Fruit fly (Drosophila melanogaster) whole organism, embryonic: ENCODE data around the gene Sbds.

Source experiments
- Adf1 ChIP-seq: fragments of 200-800 bp; sonication (Bioruptor generic); IDR thresholded peaks from 2 replicates; pipeline ENCODE4 v1.3.6; 2022; ENCODE audit warnings: missing biosample characterization, missing genetic modification characterization
- Asciz ChIP-seq: fragments of 200-800 bp; sonication (Bioruptor generic); optimal IDR thresholded peaks from 2 replicates; lab custom pipeline; 2017; ENCODE audit warnings: missing biosample characterization, mild to moderate bottlenecking, missing genetic modification characterization, missing genetic modification reagents
- B-H1 ChIP-seq: fragments of 200-800 bp; sonication (Bioruptor generic); IDR thresholded peaks from 3 replicates; pipeline ENCODE4 v1.3.6; 2022; ENCODE audit warnings: missing biosample characterization, missing genetic modification characterization
- Bdp1 ChIP-seq: fragments of 200-800 bp; sonication (Bioruptor generic); optimal IDR thresholded peaks from 3 replicates; lab custom pipeline; 2016; ENCODE audit warnings: missing biosample characterization, missing genetic modification characterization
- Bgb ChIP-seq: fragments of 200-800 bp; sonication (Bioruptor generic); IDR thresholded peaks from 2 replicates; pipeline ENCODE4 v1.3.6; 2022; ENCODE audit warnings: missing biosample characterization, missing genetic modification characterization; ENCODE audit not compliant: partially characterized antibody
- CG10321 ChIP-seq: fragments of 200-800 bp; sonication (Bioruptor generic); IDR thresholded peaks from 2 replicates; pipeline ENCODE4 v1.3.6; 2022; ENCODE audit warnings: missing biosample characterization, missing genetic modification characterization
- CG10366 ChIP-seq: fragments of 200-800 bp; sonication (Bioruptor generic); IDR thresholded peaks from 2 replicates; pipeline ENCODE4 v1.3.6; 2022; ENCODE audit warnings: missing biosample characterization, missing genetic modification characterization
- CG11398 ChIP-seq: fragments of 200-800 bp; sonication (Bioruptor generic); optimal IDR thresholded peaks from 2 replicates; lab custom pipeline; 2016; ENCODE audit warnings: missing biosample characterization, missing genetic modification characterization
- CG12104 ChIP-seq: fragments of 200-800 bp; sonication (Bioruptor generic); optimal IDR thresholded peaks from 3 replicates; lab custom pipeline; 2016; ENCODE audit warnings: missing biosample characterization, missing genetic modification characterization
- CG12155 ChIP-seq: fragments of 200-800 bp; sonication (Bioruptor generic); optimal IDR thresholded peaks from 3 replicates; lab custom pipeline; 2016; ENCODE audit warnings: missing biosample characterization, missing genetic modification characterization
- CG12769 ChIP-seq: fragments of 200-800 bp; sonication (Bioruptor generic); optimal IDR thresholded peaks from 2 replicates; lab custom pipeline; 2019; ENCODE audit warnings: missing biosample characterization, mild to moderate bottlenecking, missing genetic modification characterization, moderate library complexity
- CG13287 ChIP-seq: fragments of 200-800 bp; sonication (Bioruptor generic); IDR thresholded peaks from 2 replicates; pipeline ENCODE4 v1.3.6; 2022; ENCODE audit warnings: missing biosample characterization, missing genetic modification characterization; ENCODE audit not compliant: partially characterized antibody
- CG14860 ChIP-seq: fragments of 200-800 bp; sonication (Bioruptor generic); IDR thresholded peaks from 3 replicates; pipeline ENCODE4 v1.3.6; 2022; ENCODE audit warnings: missing biosample characterization, missing genetic modification characterization; ENCODE audit not compliant: partially characterized antibody
- CG1529 ChIP-seq: fragments of 200-800 bp; sonication (Bioruptor generic); optimal IDR thresholded peaks from 3 replicates; lab custom pipeline; 2018; ENCODE audit warnings: missing biosample characterization, missing genetic modification characterization
- CG17186 ChIP-seq: fragments of 200-800 bp; sonication (Bioruptor generic); optimal IDR thresholded peaks from 3 replicates; lab custom pipeline; 2017; ENCODE audit warnings: missing biosample characterization, missing genetic modification reagents, missing genetic modification characterization
- CG1792 ChIP-seq: fragments of 200-800 bp; sonication (Bioruptor generic); optimal IDR thresholded peaks from 2 replicates; lab custom pipeline; 2016; ENCODE audit warnings: missing biosample characterization, missing genetic modification characterization
- CG2120 ChIP-seq: fragments of 200-800 bp; sonication (Bioruptor generic); optimal IDR thresholded peaks from 3 replicates; lab custom pipeline; 2016; ENCODE audit warnings: missing biosample characterization, missing genetic modification characterization
- CG4730 ChIP-seq: fragments of 200-800 bp; sonication (Bioruptor generic); IDR thresholded peaks from 2 replicates; pipeline ENCODE4 v1.3.6; 2022; ENCODE audit warnings: missing biosample characterization, missing genetic modification characterization
- CG5180 ChIP-seq: fragments of 200-800 bp; sonication (Bioruptor generic); optimal IDR thresholded peaks from 3 replicates; lab custom pipeline; 2017; ENCODE audit warnings: missing biosample characterization, missing genetic modification characterization, mild to moderate bottlenecking, moderate library complexity, missing genetic modification reagents
- CG6175 ChIP-seq: fragments of 200-800 bp; sonication (Bioruptor generic); IDR thresholded peaks from 3 replicates; pipeline ENCODE4 v1.3.6; 2022; ENCODE audit warnings: missing biosample characterization, missing genetic modification characterization
- CG6791 ChIP-seq: fragments of 200-800 bp; sonication (Bioruptor generic); IDR thresholded peaks from 3 replicates; pipeline ENCODE4 v1.3.6; 2022; ENCODE audit warnings: missing biosample characterization, missing genetic modification characterization; ENCODE audit not compliant: partially characterized antibody
- CG9727 ChIP-seq: fragments of 200-800 bp; sonication (Bioruptor generic); optimal IDR thresholded peaks from 3 replicates; lab custom pipeline; 2017; ENCODE audit warnings: missing biosample characterization, mild to moderate bottlenecking, missing genetic modification characterization
- CG9876 ChIP-seq: fragments of 200-800 bp; sonication (Bioruptor generic); optimal IDR thresholded peaks from 2 replicates; lab custom pipeline; 2016; ENCODE audit warnings: missing biosample characterization, missing genetic modification characterization
- CHES-1-like ChIP-seq: fragments of 200-800 bp; sonication (Bioruptor generic); optimal IDR thresholded peaks from 2 replicates; lab custom pipeline; 2016; ENCODE audit warnings: missing biosample characterization, missing genetic modification characterization
- ERR ChIP-seq: fragments of 200-800 bp; sonication (Bioruptor generic); optimal IDR thresholded peaks from 2 replicates; lab custom pipeline; 2016; ENCODE audit warnings: missing biosample characterization, missing genetic modification characterization
- HLH3B ChIP-seq: fragments of 200-800 bp; sonication (Bioruptor generic); IDR thresholded peaks from 2 replicates; pipeline ENCODE4 v1.3.6; 2022; ENCODE audit warnings: missing biosample characterization, missing genetic modification characterization
- HLH4C ChIP-seq: fragments of 200-800 bp; sonication (Bioruptor generic); IDR thresholded peaks from 3 replicates; pipeline ENCODE4 v1.3.6; 2022; ENCODE audit warnings: missing biosample characterization, missing genetic modification characterization; ENCODE audit not compliant: partially characterized antibody
- Hey ChIP-seq: fragments of 200-800 bp; sonication (Bioruptor generic); optimal IDR thresholded peaks from 3 replicates; lab custom pipeline; 2018; ENCODE audit warnings: missing biosample characterization, mild to moderate bottlenecking, missing genetic modification characterization
- Lim3 ChIP-seq: fragments of 200-800 bp; sonication (Bioruptor generic); IDR thresholded peaks from 2 replicates; pipeline ENCODE4 v1.3.6; 2022; ENCODE audit warnings: missing biosample characterization, missing genetic modification characterization
- Mad ChIP-seq: fragments of 200-800 bp; sonication (Bioruptor generic); optimal IDR thresholded peaks from 2 replicates; lab custom pipeline; 2016; ENCODE audit warnings: missing biosample characterization, missing genetic modification characterization
- Myb ChIP-seq: fragments of 200-800 bp; sonication (Bioruptor generic); optimal IDR thresholded peaks from 2 replicates; lab custom pipeline; 2016; ENCODE audit warnings: missing biosample characterization, missing genetic modification characterization
- Neu2 ChIP-seq: fragments of 200-800 bp; sonication (Bioruptor generic); optimal IDR thresholded peaks from 3 replicates; lab custom pipeline; 2016; ENCODE audit warnings: missing biosample characterization, missing genetic modification characterization, borderline replicate concordance
- Nf-YB ChIP-seq: fragments of 200-800 bp; sonication (Bioruptor generic); optimal IDR thresholded peaks from 3 replicates; lab custom pipeline; 2019; ENCODE audit warnings: missing biosample characterization, mild to moderate bottlenecking, missing genetic modification characterization, moderate library complexity
- Nf-YC ChIP-seq: fragments of 200-800 bp; optimal IDR thresholded peaks from 3 replicates; lab custom pipeline; 2019; ENCODE audit warnings: missing biosample characterization, mild to moderate bottlenecking, missing genetic modification characterization, moderate library complexity
- Pdp1 ChIP-seq, 2 experiments: fragments of 200-800 bp; sonication (Bioruptor generic); optimal IDR thresholded peaks; 3 replicates each; lab custom pipeline; 2016; ENCODE audit warnings: missing biosample characterization in 2 of 2, missing genetic modification characterization in 2 of 2, mild to moderate bottlenecking in 1 of 2, moderate library complexity in 1 of 2
- Rfx ChIP-seq: fragments of 200-800 bp; sonication (Bioruptor generic); IDR thresholded peaks from 2 replicates; pipeline ENCODE4 v1.3.6; 2022; ENCODE audit warnings: missing biosample characterization, missing genetic modification characterization
- Sin3A ChIP-seq: fragments of >200 bp; optimal IDR thresholded peaks from 2 replicates; lab custom pipeline; 2018
- croc ChIP-seq: fragments of 200-800 bp; sonication (Bioruptor generic); conservative IDR thresholded peaks from 3 replicates; pipeline ENCODE4 v1.3.6; 2022; ENCODE audit warnings: missing biosample characterization, missing genetic modification characterization
- dm ChIP-seq: fragments of 200-800 bp; sonication (Bioruptor generic); optimal IDR thresholded peaks from 3 replicates; lab custom pipeline; 2016; ENCODE audit warnings: missing biosample characterization, missing genetic modification characterization
- en ChIP-seq: fragments of 200-800 bp; sonication (Bioruptor generic); optimal IDR thresholded peaks from 2 replicates; lab custom pipeline; 2016; ENCODE audit warnings: missing biosample characterization, missing genetic modification characterization
- ewg ChIP-seq: fragments of 200-800 bp; sonication (Bioruptor generic); optimal IDR thresholded peaks from 3 replicates; lab custom pipeline; 2017; ENCODE audit warnings: mild to moderate bottlenecking, missing biosample characterization, missing genetic modification reagents, missing genetic modification characterization
- gem ChIP-seq: fragments of 200-800 bp; sonication (Bioruptor generic); optimal IDR thresholded peaks from 2 replicates; lab custom pipeline; 2019; ENCODE audit warnings: missing biosample characterization, mild to moderate bottlenecking, missing genetic modification characterization, moderate library complexity
- gfzf ChIP-seq: fragments of 200-800 bp; sonication (Bioruptor generic); optimal IDR thresholded peaks from 2 replicates; lab custom pipeline; 2016; ENCODE audit warnings: missing biosample characterization, mild to moderate bottlenecking, missing genetic modification characterization, moderate library complexity
- hth ChIP-seq: fragments of >200 bp; optimal IDR thresholded peaks from 2 replicates; lab custom pipeline; 2017; ENCODE audit warnings: inconsistent platforms
- luna ChIP-seq: fragments of 200-800 bp; sonication (Bioruptor generic); optimal IDR thresholded peaks from 2 replicates; lab custom pipeline; 2016; ENCODE audit warnings: missing biosample characterization, missing genetic modification characterization
- odd ChIP-seq: fragments of 200-800 bp; sonication (Bioruptor generic); optimal IDR thresholded peaks from 2 replicates; lab custom pipeline; 2017; ENCODE audit warnings: missing biosample characterization, mild to moderate bottlenecking, missing genetic modification characterization
- pb ChIP-seq: fragments of 200-800 bp; sonication (Bioruptor generic); optimal IDR thresholded peaks from 3 replicates; lab custom pipeline; 2016; ENCODE audit warnings: missing biosample characterization, missing genetic modification characterization
- ro ChIP-seq: fragments of 200-800 bp; sonication (Bioruptor generic); IDR thresholded peaks from 2 replicates; pipeline ENCODE4 v1.3.6; 2022; ENCODE audit warnings: missing biosample characterization, missing genetic modification characterization
- sd ChIP-seq: fragments of 200-800 bp; sonication (Bioruptor generic); optimal IDR thresholded peaks from 3 replicates; lab custom pipeline; 2018; ENCODE audit warnings: missing biosample characterization, mild to moderate bottlenecking, missing genetic modification characterization, moderate library complexity
- sim ChIP-seq: fragments of 200-800 bp; sonication (Bioruptor generic); IDR thresholded peaks from 2 replicates; pipeline ENCODE4 v1.3.6; 2022; ENCODE audit warnings: missing biosample characterization, missing genetic modification characterization
- sisA ChIP-seq: fragments of 200-800 bp; sonication (Bioruptor generic); IDR thresholded peaks from 2 replicates; pipeline ENCODE4 v1.3.6; 2022; ENCODE audit warnings: missing biosample characterization, missing genetic modification characterization
- stc ChIP-seq: fragments of 200-800 bp; sonication (Bioruptor generic); IDR thresholded peaks from 2 replicates; pipeline ENCODE4 v1.3.6; 2022; ENCODE audit warnings: missing biosample characterization, missing genetic modification characterization
- yki ChIP-seq: fragments of >200 bp; optimal IDR thresholded peaks from 3 replicates; lab custom pipeline; 2018

Gene Sbds

dm6 chr3L:6742974-6743345 lies 9.8 kb upstream of the Sbds start, which contains the start of gene dikar (continued):
- TF ChIP-seq Bdp1 (no peak), CG6791 (GFP tag; lab: Robert Waterston, UW) (peak; percentile 91), CG12104 (GFP tag; lab: Kevin White, UChicago) (no peak), Hey (tag; lab: Kevin White, UChicago) (no peak), sisA (GFP tag; lab: Robert Waterston, UW) (peak; percentile 66), HLH4C (GFP tag; lab: Robert Waterston, UW) (peak; percentile 69), luna (peak; percentile 6), CG17186 (GFP tag; lab: Kevin White, UChicago) (no peak), CG4730 (GFP tag; lab: Robert Waterston, UW) (peak; percentile 45), en (GFP tag; lab: Kevin White, UChicago) (no peak), pb (no peak), yki (lab: Kevin White, UChicago) (no peak), Sin3A (lab: Kevin White, UChicago) (no peak), ro (GFP tag; lab: Robert Waterston, UW) (no peak; the same call in 1 of the 2 replicates), CHES-1-like (peak; percentile 28), CG2120 (GFP tag; lab: Kevin White, UChicago) (peak; percentile 67), CG12769 (tag; lab: Kevin White, UChicago) (no peak), gem (tag; lab: Kevin White, UChicago) (peak; percentile 72), ewg (no peak), Asciz (GFP tag; lab: Kevin White, UChicago) (peak; percentile 44), Bgb (GFP tag; lab: Robert Waterston, UW) (peak; percentile 83), odd (GFP tag; lab: Kevin White, UChicago) (no peak), gfzf (no peak), sim (no peak), B-H1 (GFP tag; lab: Robert Waterston, UW) (no peak; the same call in 2 of the 3 replicates), stc (GFP tag; lab: Robert Waterston, UW) (no peak), CG10321 (no peak), CG6175 (0 out of 3 replicates have a peak, but pooled peaks have one; percentile 45), Rfx (GFP tag; lab: Robert Waterston, UW) (peak; percentile 88), Mad (GFP tag; lab: Kevin White, UChicago) (no peak), Pdp1 (GFP tag; optimal IDR thresholded peaks at IDR 0.05; lab: Kevin White, UChicago) (peak in 1 of 2 experiments; percentile 46), ERR (GFP tag; lab: Kevin White, UChicago) (no peak), CG9876 (GFP tag; lab: Kevin White, UChicago) (no peak), Nf-YC (tag; lab: Kevin White, UChicago) (no peak), Nf-YB (GFP tag; lab: Kevin White, UChicago) (no peak), HLH3B (GFP tag; lab: Robert Waterston, UW) (peak; percentile 23; the same call in 1 of the 2 replicates), CG10366 (GFP tag; lab: Robert Waterston, UW) (peak; percentile 70), croc (peak; percentile 50; the same call in 1 of the 3 replicates), CG13287 (GFP tag; lab: Robert Waterston, UW) (peak; percentile 73), CG1792 (peak; percentile 37), hth (lab: Kevin White, UChicago) (no peak), Lim3 (GFP tag; lab: Robert Waterston, UW) (no peak), CG12155 (peak; percentile 34), CG9727 (GFP tag; lab: Kevin White, UChicago) (peak; percentile 72), CG5180 (GFP tag; lab: Kevin White, UChicago) (no peak), CG11398 (GFP tag; lab: Kevin White, UChicago) (no peak), sd (tag; lab: Kevin White, UChicago) (no peak), Myb (no peak), dm (GFP tag; lab: Kevin White, UChicago) (no peak), CG1529 (GFP tag; lab: Kevin White, UChicago) (no peak), Adf1 (peak; percentile 6), CG14860 (GFP tag; lab: Robert Waterston, UW) (peak; percentile 67), Neu2 (GFP tag; lab: Kevin White, UChicago) (no peak)
